Worm (Caenorhabditis elegans) whole organism, L2 larva: ENCODE measurements around the gene F38E9.6.

Experiments
- aly-2 ChIP-seq: fragments of 150-350 bp; optimal IDR thresholded peaks from 2 replicates; lab custom pipeline; 2014; ENCODE audit warnings: missing biosample characterization, missing genetic modification characterization
- ceh-82 ChIP-seq: fragments of 150-350 bp; optimal IDR thresholded peaks from 2 replicates; lab custom pipeline; 2014; ENCODE audit warnings: missing biosample characterization, missing genetic modification characterization
- egl-27 ChIP-seq: sonication (generic microtip); optimal IDR thresholded peaks from 3 replicates; lab custom pipeline; 2017; ENCODE audit warnings: missing biosample characterization, missing genetic modification reagents, missing genetic modification characterization
- mdl-1 ChIP-seq, 2 experiments: fragments of 150-350 bp in 1 of 2; sonication (generic microtip) in 1 of 2; optimal IDR thresholded peaks; 2 replicates each; lab custom pipeline; 2017; ENCODE audit warnings: missing biosample characterization in 2 of 2, missing genetic modification characterization in 2 of 2
- nhr-11 ChIP-seq: fragments of 150-350 bp; optimal IDR thresholded peaks from 2 replicates; lab custom pipeline; 2014; ENCODE audit warnings: missing biosample characterization, missing genetic modification characterization
- nhr-12 ChIP-seq: fragments of 150-350 bp; optimal IDR thresholded peaks from 2 replicates; lab custom pipeline; 2014; ENCODE audit warnings: missing biosample characterization, missing genetic modification characterization
- ztf-11 ChIP-seq: sonication (generic microtip); optimal IDR thresholded peaks from 2 replicates; lab custom pipeline; 2017; ENCODE audit warnings: missing biosample characterization, missing genetic modification characterization

DNA sequence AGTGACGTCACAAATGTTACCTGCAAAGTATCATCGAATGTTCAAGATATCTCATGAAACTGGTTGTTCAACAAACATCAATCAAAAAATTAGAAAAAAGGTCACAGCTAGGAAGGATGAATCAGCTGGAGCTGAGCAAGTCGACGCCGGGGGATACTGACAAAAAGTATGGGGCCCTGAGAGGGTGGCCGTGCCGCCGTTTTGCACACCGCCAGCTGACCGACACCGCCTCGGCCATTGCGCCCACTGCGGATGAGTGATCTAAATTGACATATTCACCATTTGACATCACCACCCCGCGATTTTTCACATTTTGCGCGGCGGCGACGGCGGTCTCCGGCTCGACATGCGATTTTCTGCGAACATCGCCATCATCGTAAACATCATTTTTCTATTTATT lies 24.9 kb downstream of the F38E9.6 start:
- TF ChIP-seq nhr-11 (no peak), ztf-11 (tag; lab: Kevin White, UChicago) (no peak), aly-2 (tag; lab: Kevin White, UChicago) (no peak), egl-27 (tag; lab: Kevin White, UChicago) (no peak), nhr-12 (tag; lab: Kevin White, UChicago) (no peak), mdl-1 (tag; optimal IDR thresholded peaks at IDR 0.05; lab: Kevin White, UChicago) (no peak), ceh-82 (tag; lab: Kevin White, UChicago) (no peak)
